Worm (Caenorhabditis elegans) whole organism, L3 larva: ENCODE data around the gene srsx-21.

Source experiments
- ZK546.5 ChIP-seq: sonication (generic microtip); optimal IDR thresholded peaks from 2 replicates; lab custom pipeline; 2017; ENCODE audit warnings: missing biosample characterization, missing genetic modification characterization
- aly-2 ChIP-seq: fragments of 150-350 bp; optimal IDR thresholded peaks from 2 replicates; lab custom pipeline; 2014; ENCODE audit warnings: missing biosample characterization, missing genetic modification characterization
- egl-27 ChIP-seq: sonication (generic microtip); optimal IDR thresholded peaks from 4 replicates; lab custom pipeline; 2017; ENCODE audit warnings: missing biosample characterization, missing genetic modification reagents, missing genetic modification characterization
- lin-39 ChIP-seq: fragments of 150-350 bp; optimal IDR thresholded peaks from 2 replicates; lab custom pipeline; 2018; ENCODE audit warnings: missing biosample characterization, missing genetic modification reagents, missing genetic modification characterization
- nhr-28 ChIP-seq: fragments of 150-350 bp; optimal IDR thresholded peaks from 2 replicates; lab custom pipeline; 2014; ENCODE audit warnings: missing biosample characterization, missing genetic modification characterization
- nhr-67 ChIP-seq: fragments of 150-350 bp; optimal IDR thresholded peaks from 2 replicates; lab custom pipeline; 2014; ENCODE audit warnings: missing biosample characterization, missing genetic modification characterization
- nhr-77 ChIP-seq: fragments of 150-350 bp; optimal IDR thresholded peaks from 2 replicates; lab custom pipeline; 2014; ENCODE audit warnings: missing biosample characterization, missing genetic modification characterization
- skn-1 ChIP-seq: fragments of 150-350 bp; optimal IDR thresholded peaks from 2 replicates; lab custom pipeline; 2014; ENCODE audit warnings: missing biosample characterization, missing genetic modification characterization
- unc-62 ChIP-seq: fragments of 150-350 bp; sonication (generic microtip); optimal IDR thresholded peaks from 4 replicates; lab custom pipeline; 2014; ENCODE audit warnings: missing biosample characterization, missing genetic modification reagents, missing genetic modification characterization

DNA sequence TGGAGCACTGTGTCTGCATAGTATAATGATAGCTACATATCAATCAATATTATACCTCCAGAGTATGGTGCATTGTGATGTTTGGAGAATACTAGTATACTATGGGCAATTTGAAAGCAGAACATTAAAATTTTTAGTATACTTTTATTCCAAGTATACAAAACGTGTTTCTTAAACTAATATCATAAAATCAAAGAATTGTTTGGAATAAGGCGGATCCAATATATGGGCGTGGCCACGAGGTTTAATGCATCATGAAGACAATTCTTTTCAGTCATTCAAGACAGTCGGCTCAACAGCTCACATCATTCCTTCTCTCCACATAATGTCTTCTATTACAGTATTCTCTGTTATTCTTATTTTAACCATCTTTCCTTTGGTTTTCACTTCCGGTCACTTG is 42.1 kb downstream of the srsx-21 start, which contains the start of gene sdz-31:
- TF ChIP-seq ZK546.5, result no peak
- TF ChIP-seq nhr-28 (tag; lab: Kevin White, UChicago), result no peak
- no peak for TF ChIP-seq nhr-67 (tag; lab: Kevin White, UChicago)
- TF ChIP-seq aly-2 (tag; lab: Kevin White, UChicago), result no peak
- no peak for TF ChIP-seq skn-1 (tag; lab: Kevin White, UChicago)
- no peak for TF ChIP-seq lin-39 (tag; lab: Kevin White, UChicago)
- TF ChIP-seq egl-27 (tag; lab: Kevin White, UChicago), result no peak
- TF ChIP-seq nhr-77 (tag; lab: Kevin White, UChicago), result no peak
- no peak for TF ChIP-seq unc-62
